Worm (Caenorhabditis elegans): ENCODE results near the gene cdc-48.2.

ce11 chrII:8125439-8125838, 12.9 kb upstream of the cdc-48.2 start:
- TF ChIP-seq flt-1 (GFP tag; IDR thresholded peaks at IDR 0.05) (no peak), tra-4 (tag; optimal IDR thresholded peaks at IDR 0.05) (no peak), ama-1 (optimal IDR thresholded peaks at IDR 0.05) (no peak), sea-1 (GFP tag; conservative IDR thresholded peaks at IDR 0.05) (no peak), tbx-37 (GFP tag; conservative IDR thresholded peaks at IDR 0.05) (no peak), B0310.2 (tag; optimal IDR thresholded peaks at IDR 0.05) (no peak), pes-1 (GFP tag; IDR thresholded peaks at IDR 0.05) (no peak), hmg-4 (GFP tag; optimal IDR thresholded peaks at IDR 0.05) (no peak), F13C5.2 (tag; optimal IDR thresholded peaks at IDR 0.05) (no peak)

All from whole organism, early embryonic.